Fruit fly (Drosophila melanogaster) whole organism, embryonic: Measurements from ENCODE around the gene Mccc1.

Source experiments
- Abd-B ChIP-seq: fragments of 200-800 bp; sonication (Bioruptor generic); optimal IDR thresholded peaks from 2 replicates; lab custom pipeline; 2018; ENCODE audit warnings: missing biosample characterization, mild to moderate bottlenecking, missing genetic modification characterization, moderate library complexity
- Blimp-1 ChIP-seq: fragments of 200-800 bp; sonication (Bioruptor generic); optimal IDR thresholded peaks from 3 replicates; lab custom pipeline; 2018; ENCODE audit warnings: missing biosample characterization, missing genetic modification characterization, mild to moderate bottlenecking, moderate library complexity, missing genetic modification reagents
- CG11504 ChIP-seq: fragments of 200-800 bp; sonication (Bioruptor generic); optimal IDR thresholded peaks from 3 replicates; lab custom pipeline; 2019; ENCODE audit warnings: missing biosample characterization, mild to moderate bottlenecking, missing genetic modification characterization, moderate library complexity
- CG12071 ChIP-seq: fragments of 200-800 bp; sonication (Bioruptor generic); optimal IDR thresholded peaks from 3 replicates; lab custom pipeline; 2018; ENCODE audit warnings: missing biosample characterization, mild to moderate bottlenecking, missing genetic modification characterization
- CG12104 ChIP-seq: fragments of 200-800 bp; sonication (Bioruptor generic); optimal IDR thresholded peaks from 3 replicates; lab custom pipeline; 2016; ENCODE audit warnings: missing biosample characterization, missing genetic modification characterization
- CG12219 ChIP-seq: fragments of 200-800 bp; sonication (Bioruptor generic); optimal IDR thresholded peaks from 3 replicates; lab custom pipeline; 2018; ENCODE audit warnings: missing biosample characterization, mild to moderate bottlenecking, missing genetic modification characterization
- CG12659 ChIP-seq: fragments of 200-800 bp; sonication (Bioruptor generic); optimal IDR thresholded peaks from 3 replicates; lab custom pipeline; 2017; ENCODE audit warnings: mild to moderate bottlenecking, missing biosample characterization, missing genetic modification reagents, missing genetic modification characterization
- CG13296 ChIP-seq: fragments of 200-800 bp; sonication (Bioruptor generic); optimal IDR thresholded peaks from 3 replicates; lab custom pipeline; 2018; ENCODE audit warnings: missing biosample characterization, mild to moderate bottlenecking, missing genetic modification characterization
- CG13424 ChIP-seq: fragments of 200-800 bp; sonication (Bioruptor generic); optimal IDR thresholded peaks from 2 replicates; lab custom pipeline; 2019; ENCODE audit warnings: missing biosample characterization, mild to moderate bottlenecking, missing genetic modification characterization, moderate library complexity
- CG15479 ChIP-seq: fragments of 200-800 bp; sonication (Bioruptor generic); optimal IDR thresholded peaks from 3 replicates; lab custom pipeline; 2019; ENCODE audit warnings: missing biosample characterization, mild to moderate bottlenecking, missing genetic modification characterization, moderate library complexity
- CG15514 ChIP-seq: fragments of 200-800 bp; sonication (Bioruptor generic); optimal IDR thresholded peaks from 3 replicates; lab custom pipeline; 2017; ENCODE audit warnings: missing biosample characterization, missing genetic modification characterization, mild to moderate bottlenecking, moderate library complexity, missing genetic modification reagents
- CG17359 ChIP-seq: fragments of 200-800 bp; sonication (Bioruptor generic); optimal IDR thresholded peaks from 3 replicates; lab custom pipeline; 2018; ENCODE audit warnings: missing biosample characterization, mild to moderate bottlenecking, missing genetic modification characterization, moderate library complexity
- CG17385 ChIP-seq: fragments of 200-800 bp; sonication (Bioruptor generic); optimal IDR thresholded peaks from 3 replicates; lab custom pipeline; 2018; ENCODE audit warnings: missing biosample characterization, mild to moderate bottlenecking, missing genetic modification characterization
- CG17802 ChIP-seq: fragments of 200-800 bp; sonication (Bioruptor generic); optimal IDR thresholded peaks from 2 replicates; lab custom pipeline; 2018; ENCODE audit warnings: missing biosample characterization, mild to moderate bottlenecking, missing genetic modification characterization, moderate library complexity
- CG18262 ChIP-seq: fragments of 200-800 bp; optimal IDR thresholded peaks from 3 replicates; lab custom pipeline; 2019; ENCODE audit warnings: missing biosample characterization, mild to moderate bottlenecking, missing genetic modification characterization, moderate library complexity
- CG3838 ChIP-seq: fragments of 200-800 bp; sonication (Bioruptor generic); optimal IDR thresholded peaks from 3 replicates; lab custom pipeline; 2016; ENCODE audit warnings: missing biosample characterization, missing genetic modification characterization
- CG4282 ChIP-seq: fragments of 200-800 bp; sonication (Bioruptor generic); optimal IDR thresholded peaks from 2 replicates; lab custom pipeline; 2016; ENCODE audit warnings: missing biosample characterization, missing genetic modification characterization
- CG7839 ChIP-seq: fragments of 200-800 bp; sonication (Bioruptor generic); optimal IDR thresholded peaks from 3 replicates; lab custom pipeline; 2018; ENCODE audit warnings: missing biosample characterization, mild to moderate bottlenecking, missing genetic modification characterization, moderate library complexity
- CG7987 ChIP-seq: fragments of 200-800 bp; sonication (Bioruptor generic); optimal IDR thresholded peaks from 2 replicates; lab custom pipeline; 2018; ENCODE audit warnings: missing biosample characterization, mild to moderate bottlenecking, missing genetic modification characterization, moderate library complexity
- CG8924 ChIP-seq: fragments of 200-800 bp; optimal IDR thresholded peaks from 3 replicates; lab custom pipeline; 2019; ENCODE audit warnings: missing biosample characterization, mild to moderate bottlenecking, missing genetic modification characterization, moderate library complexity
- CG9727 ChIP-seq: fragments of 200-800 bp; sonication (Bioruptor generic); optimal IDR thresholded peaks from 3 replicates; lab custom pipeline; 2017; ENCODE audit warnings: missing biosample characterization, mild to moderate bottlenecking, missing genetic modification characterization
- Dad ChIP-seq: fragments of 200-800 bp; sonication (Bioruptor generic); optimal IDR thresholded peaks from 3 replicates; lab custom pipeline; 2016; ENCODE audit warnings: missing biosample characterization, missing genetic modification characterization
- Deaf1 ChIP-seq: fragments of 200-800 bp; optimal IDR thresholded peaks from 3 replicates; lab custom pipeline; 2019; ENCODE audit warnings: missing biosample characterization, mild to moderate bottlenecking, missing genetic modification characterization, moderate library complexity
- Drgx ChIP-seq: fragments of 200-800 bp; sonication (Bioruptor generic); IDR thresholded peaks from 2 replicates; pipeline ENCODE4 v1.3.6; 2022; ENCODE audit warnings: missing biosample characterization, missing genetic modification characterization
- HHEX ChIP-seq: fragments of 200-800 bp; sonication (Bioruptor generic); optimal IDR thresholded peaks from 3 replicates; lab custom pipeline; 2017; ENCODE audit warnings: missing biosample characterization, mild to moderate bottlenecking, missing genetic modification characterization, missing genetic modification reagents
- HLHmδ ChIP-seq: fragments of 200-800 bp; sonication (Bioruptor generic); optimal IDR thresholded peaks from 2 replicates; lab custom pipeline; 2018; ENCODE audit warnings: missing biosample characterization, mild to moderate bottlenecking, missing genetic modification characterization, moderate library complexity
- Lhr ChIP-seq: fragments of 200-800 bp; sonication (Bioruptor generic); optimal IDR thresholded peaks from 3 replicates; lab custom pipeline; 2017; ENCODE audit warnings: mild to moderate bottlenecking, missing biosample characterization, missing genetic modification reagents, missing genetic modification characterization
- Myb ChIP-seq: fragments of 200-800 bp; sonication (Bioruptor generic); optimal IDR thresholded peaks from 2 replicates; lab custom pipeline; 2016; ENCODE audit warnings: missing biosample characterization, missing genetic modification characterization
- Nf-YC ChIP-seq: fragments of 200-800 bp; optimal IDR thresholded peaks from 3 replicates; lab custom pipeline; 2019; ENCODE audit warnings: missing biosample characterization, mild to moderate bottlenecking, missing genetic modification characterization, moderate library complexity
- Pdp1 ChIP-seq, 2 experiments: fragments of 200-800 bp; sonication (Bioruptor generic); optimal IDR thresholded peaks; 3 replicates each; lab custom pipeline; 2016; ENCODE audit warnings: missing biosample characterization in 2 of 2, missing genetic modification characterization in 2 of 2, mild to moderate bottlenecking in 1 of 2, moderate library complexity in 1 of 2
- ase ChIP-seq: fragments of 200-800 bp; sonication (Bioruptor generic); IDR thresholded peaks from 3 replicates; pipeline ENCODE4 v1.3.6; 2022; ENCODE audit warnings: missing biosample characterization, missing genetic modification characterization
- bsh ChIP-seq, 2 experiments: fragments of 200-800 bp; sonication (Bioruptor generic); optimal IDR thresholded peaks; 2 replicates each; lab custom pipeline; 2017 to 2018; ENCODE audit warnings: mild to moderate bottlenecking in 2 of 2, missing biosample characterization in 2 of 2, missing genetic modification characterization in 2 of 2, moderate library complexity in 1 of 2
- ci ChIP-seq: fragments of 200-800 bp; sonication (Bioruptor generic); IDR thresholded peaks from 3 replicates; pipeline ENCODE4 v1.3.6; 2022; ENCODE audit warnings: missing biosample characterization, missing genetic modification characterization
- dmrt99B ChIP-seq: fragments of 200-800 bp; sonication (Bioruptor generic); optimal IDR thresholded peaks from 2 replicates; lab custom pipeline; 2018; ENCODE audit warnings: missing biosample characterization, mild to moderate bottlenecking, missing genetic modification characterization, moderate library complexity
- dysf ChIP-seq: fragments of 200-800 bp; sonication (Bioruptor generic); IDR thresholded peaks from 3 replicates; pipeline ENCODE4 v1.3.6; 2022; ENCODE audit warnings: missing biosample characterization, missing genetic modification characterization
- insv ChIP-seq, 2 experiments: fragments of 200-800 bp; sonication (Bioruptor generic); optimal IDR thresholded peaks; 3 replicates each; lab custom pipeline; 2016 to 2018; ENCODE audit warnings: missing biosample characterization in 2 of 2, missing genetic modification characterization in 2 of 2
- ken ChIP-seq: fragments of 200-800 bp; sonication (Bioruptor generic); IDR thresholded peaks from 3 replicates; pipeline ENCODE4 v1.3.6; 2022; ENCODE audit warnings: missing biosample characterization, missing genetic modification characterization
- knrl ChIP-seq: fragments of 200-800 bp; sonication (Bioruptor generic); IDR thresholded peaks from 3 replicates; pipeline ENCODE4 v1.3.6; 2022; ENCODE audit warnings: missing biosample characterization, missing genetic modification characterization; ENCODE audit not compliant: partially characterized antibody
- lab ChIP-seq: fragments of 200-800 bp; sonication (Bioruptor generic); optimal IDR thresholded peaks from 3 replicates; lab custom pipeline; 2017; ENCODE audit warnings: missing biosample characterization, missing genetic modification characterization, mild to moderate bottlenecking, moderate library complexity, missing genetic modification reagents
- odd ChIP-seq: fragments of 200-800 bp; sonication (Bioruptor generic); optimal IDR thresholded peaks from 2 replicates; lab custom pipeline; 2017; ENCODE audit warnings: missing biosample characterization, mild to moderate bottlenecking, missing genetic modification characterization
- phol ChIP-seq: fragments of 200-800 bp; sonication (Bioruptor generic); optimal IDR thresholded peaks from 3 replicates; lab custom pipeline; 2018; ENCODE audit warnings: missing biosample characterization, mild to moderate bottlenecking, missing genetic modification characterization, moderate library complexity
- scrt ChIP-seq: fragments of 200-800 bp; sonication (Bioruptor generic); optimal IDR thresholded peaks from 2 replicates; lab custom pipeline; 2018; ENCODE audit warnings: missing biosample characterization, mild to moderate bottlenecking, missing genetic modification characterization, moderate library complexity
- so ChIP-seq: fragments of 200-800 bp; sonication (Bioruptor generic); IDR thresholded peaks from 3 replicates; pipeline ENCODE4 v1.3.6; 2022; ENCODE audit warnings: missing biosample characterization, missing genetic modification characterization
- sob ChIP-seq: fragments of 200-800 bp; sonication (Bioruptor generic); IDR thresholded peaks from 2 replicates; pipeline ENCODE4 v1.3.6; 2022; ENCODE audit warnings: missing biosample characterization, missing genetic modification characterization
- vnd ChIP-seq: fragments of 200-800 bp; sonication (Bioruptor generic); IDR thresholded peaks from 3 replicates; pipeline ENCODE4 v1.3.6; 2022; ENCODE audit warnings: missing biosample characterization, missing genetic modification characterization; ENCODE audit not compliant: partially characterized antibody

The Mccc1 gene

DNA sequence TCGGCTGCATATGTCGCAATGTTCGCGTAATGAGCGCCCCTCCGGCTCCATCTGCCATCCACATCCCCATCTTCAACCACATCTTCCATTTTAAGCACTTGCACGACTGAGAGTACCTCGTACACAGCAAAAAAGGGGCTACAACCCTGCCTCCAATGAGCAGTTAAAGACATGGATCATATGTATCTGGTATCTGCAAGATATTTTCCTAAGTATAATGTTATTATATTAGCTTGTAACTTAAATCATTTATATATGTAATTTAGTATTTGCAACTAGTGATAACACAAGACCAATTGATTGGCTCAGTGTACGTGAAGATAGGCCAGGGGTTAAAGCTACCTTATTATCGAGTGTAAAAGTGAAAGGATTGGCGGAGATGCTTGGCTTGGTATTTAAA, 31.0 kb downstream of the Mccc1 start (continued):
- TF ChIP-seq dysf (GFP tag; lab: Robert Waterston, UW) (0 out of 3 replicates have a peak, but pooled peaks have one; percentile 30), CG7839 (tag; lab: Kevin White, UChicago) (no peak), CG12659 (GFP tag; lab: Kevin White, UChicago) (no peak), Blimp-1 (peak; percentile 45), Drgx (GFP tag; lab: Robert Waterston, UW) (peak; percentile 73), HLHmδ (GFP tag; lab: Kevin White, UChicago) (no peak), Myb (GFP tag; lab: Kevin White, UChicago) (no peak), CG4282 (GFP tag; lab: Kevin White, UChicago) (no peak), Nf-YC (tag; lab: Kevin White, UChicago) (no peak), ase (GFP tag; lab: Robert Waterston, UW) (no peak), knrl (no peak), dmrt99B (tag; lab: Kevin White, UChicago) (peak; percentile 29), CG15514 (GFP tag; lab: Kevin White, UChicago) (no peak), CG9727 (no peak), Lhr (GFP tag; lab: Kevin White, UChicago) (no peak), ken (GFP tag; lab: Robert Waterston, UW) (no peak), CG11504 (tag; lab: Kevin White, UChicago) (peak; percentile 25), CG17359 (peak; percentile 3), phol (peak; percentile 5)

DNA sequence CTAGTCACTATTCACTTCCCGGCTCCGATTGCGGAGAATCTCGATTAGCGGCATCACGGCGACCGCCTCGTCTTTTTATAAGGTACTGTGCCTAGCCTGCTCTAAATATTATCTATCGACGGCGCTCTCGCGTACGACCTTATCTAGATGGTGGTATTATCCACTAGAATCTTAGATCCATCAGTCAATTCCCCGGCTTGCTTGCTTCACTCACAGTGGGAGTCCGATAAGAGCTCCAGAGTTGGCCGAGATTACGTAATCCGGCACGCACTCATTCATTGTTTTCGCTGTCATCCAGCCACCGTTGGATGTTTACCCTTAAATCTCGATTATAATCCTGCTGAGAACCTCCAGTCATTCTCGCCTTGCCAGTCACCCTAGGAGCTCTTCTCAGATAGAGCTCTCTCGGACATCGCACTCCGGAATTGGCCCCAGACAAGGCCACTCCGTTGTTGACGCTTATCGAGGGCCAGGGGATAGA, 32.1 kb downstream of the Mccc1 start, which contains the start of gene Smvt:
Smvt (minus strand) TSS at position 51 of the 481 bp plus-strand sequence.
- TF ChIP-seq Deaf1 (tag; lab: Kevin White, UChicago): no peak
- peak; percentile 10 for TF ChIP-seq CG15479 (GFP tag; lab: Kevin White, UChicago)
- TF ChIP-seq vnd (GFP tag; lab: Robert Waterston, UW): 0 out of 3 replicates have a peak, but pooled peaks have one; percentile 16
- peak in 1 of 2 experiments; percentile 80 for TF ChIP-seq Pdp1 (GFP tag; optimal IDR thresholded peaks at IDR 0.05; lab: Kevin White, UChicago)
- TF ChIP-seq Abd-B: no peak
- TF ChIP-seq, all 482 proteins: peak for 3

DNA sequence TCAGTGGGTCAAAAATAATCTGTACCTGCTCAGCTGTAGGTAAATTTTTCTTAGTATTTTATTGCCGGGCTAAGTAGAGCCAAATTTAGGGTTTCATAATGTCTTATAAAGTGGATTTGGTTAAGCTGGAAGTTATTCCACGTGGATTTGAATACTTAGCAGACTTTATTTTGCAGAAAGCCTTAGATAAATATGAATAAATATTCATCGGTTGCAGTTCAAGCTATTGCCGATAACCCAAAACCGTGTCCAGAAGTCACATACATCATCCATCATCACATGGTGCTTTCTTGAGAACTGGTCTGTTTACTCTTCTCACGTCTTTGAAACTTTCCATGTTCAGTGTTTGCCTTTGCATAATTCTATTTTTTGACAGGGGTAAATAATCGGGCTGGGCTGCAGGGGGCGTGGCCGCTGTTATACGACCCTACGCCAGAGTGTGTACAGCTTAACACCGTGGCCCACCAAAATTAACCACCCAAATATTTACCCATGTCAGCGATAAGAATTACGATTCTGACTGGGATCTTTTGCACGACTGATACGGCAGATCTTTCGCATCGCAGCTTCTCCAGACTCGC, 35.0 kb downstream of the Mccc1 start, which contains the start of gene CG2187:
CG2187 (minus strand) TSS at position 51 of the 581 bp plus-strand sequence.
- TF ChIP-seq Dad (GFP tag; lab: Kevin White, UChicago) (no peak), CG12104 (GFP tag; lab: Kevin White, UChicago) (peak; percentile 12), CG18262 (no peak), CG7987 (GFP tag; lab: Kevin White, UChicago) (peak; percentile 18), bsh (GFP tag; optimal IDR thresholded peaks at IDR 0.05; lab: Kevin White, UChicago) (peak in 1 of 2 experiments; percentile 29), scrt (GFP tag; lab: Kevin White, UChicago) (no peak), insv (GFP tag; optimal IDR thresholded peaks at IDR 0.05; lab: Kevin White, UChicago) (no peak), CG12219 (GFP tag; lab: Kevin White, UChicago) (peak; percentile 9), odd (GFP tag; lab: Kevin White, UChicago) (peak; percentile 14), lab (GFP tag; lab: Kevin White, UChicago) (peak; percentile 60), CG17385 (GFP tag; lab: Kevin White, UChicago) (peak; percentile 7), CG3838 (GFP tag; lab: Kevin White, UChicago) (no peak), sob (GFP tag; lab: Robert Waterston, UW) (no peak), CG17802 (tag; lab: Kevin White, UChicago) (no peak), CG12071 (GFP tag; lab: Kevin White, UChicago) (peak; percentile 42), CG15479 (GFP tag; lab: Kevin White, UChicago) (peak; percentile 27), HHEX (GFP tag; lab: Kevin White, UChicago) (peak; percentile 11), so (GFP tag; lab: Robert Waterston, UW) (0 out of 3 replicates have a peak, but pooled peaks have one; percentile 15), CG13296 (GFP tag; lab: Kevin White, UChicago) (peak; percentile 5), CG8924 (peak; percentile 6), ci (GFP tag; lab: Robert Waterston, UW) (peak; percentile 60), CG13424 (tag; lab: Kevin White, UChicago) (peak; percentile 25)
